Fruit fly (Drosophila melanogaster) whole organism, embryonic: Measurements from ENCODE around the gene CG17593.

ENCODE experiments used
- CG11695 ChIP-seq: fragments of 200-800 bp; sonication (Bioruptor generic); IDR thresholded peaks from 3 replicates; pipeline ENCODE4 v1.3.6; 2022; ENCODE audit warnings: missing biosample characterization, missing genetic modification characterization
- CG11696 ChIP-seq: fragments of 200-800 bp; sonication (Bioruptor generic); IDR thresholded peaks from 2 replicates; pipeline ENCODE4 v1.3.6; 2022; ENCODE audit warnings: missing biosample characterization, missing genetic modification characterization
- CG12299 ChIP-seq: fragments of 200-800 bp; sonication (Bioruptor generic); optimal IDR thresholded peaks from 2 replicates; lab custom pipeline; 2018; ENCODE audit warnings: missing biosample characterization, mild to moderate bottlenecking, missing genetic modification characterization
- CG14710 ChIP-seq: fragments of 200-800 bp; sonication (Bioruptor generic); optimal IDR thresholded peaks from 3 replicates; lab custom pipeline; 2019; ENCODE audit warnings: missing biosample characterization, mild to moderate bottlenecking, missing genetic modification characterization, moderate library complexity
- CG15011 ChIP-seq: fragments of 200-800 bp; sonication (Bioruptor generic); optimal IDR thresholded peaks from 3 replicates; lab custom pipeline; 2018; ENCODE audit warnings: missing biosample characterization, mild to moderate bottlenecking, missing genetic modification characterization
- CG16779 ChIP-seq: fragments of 200-800 bp; sonication (Bioruptor generic); IDR thresholded peaks from 2 replicates; pipeline ENCODE4 v1.3.6; 2022; ENCODE audit warnings: missing biosample characterization, missing genetic modification characterization
- CG17829 ChIP-seq: fragments of 200-800 bp; optimal IDR thresholded peaks from 2 replicates; lab custom pipeline; 2019; ENCODE audit warnings: missing biosample characterization, mild to moderate bottlenecking, missing genetic modification characterization, moderate library complexity
- CG2889 ChIP-seq: fragments of 200-800 bp; sonication (Bioruptor generic); IDR thresholded peaks from 3 replicates; pipeline ENCODE4 v1.3.6; 2022; ENCODE audit warnings: missing biosample characterization, missing genetic modification characterization
- CG34224 ChIP-seq: fragments of 200-800 bp; sonication (Bioruptor generic); IDR thresholded peaks from 3 replicates; pipeline ENCODE4 v1.3.6; 2022; ENCODE audit warnings: missing biosample characterization, missing genetic modification characterization; ENCODE audit not compliant: partially characterized antibody
- CG4360 ChIP-seq: fragments of 200-800 bp; sonication (Bioruptor generic); IDR thresholded peaks from 2 replicates; pipeline ENCODE4 v1.3.6; 2022; ENCODE audit warnings: missing biosample characterization, missing genetic modification characterization
- CG6272 ChIP-seq: fragments of 200-800 bp; sonication (Bioruptor generic); IDR thresholded peaks from 2 replicates; pipeline ENCODE4 v1.3.6; 2022; ENCODE audit warnings: missing biosample characterization, missing genetic modification characterization
- CG7372 ChIP-seq: fragments of 200-800 bp; sonication (Bioruptor generic); IDR thresholded peaks from 2 replicates; pipeline ENCODE4 v1.3.6; 2022; ENCODE audit warnings: missing biosample characterization, missing genetic modification characterization
- CG8924 ChIP-seq: fragments of 200-800 bp; optimal IDR thresholded peaks from 3 replicates; lab custom pipeline; 2019; ENCODE audit warnings: missing biosample characterization, mild to moderate bottlenecking, missing genetic modification characterization, moderate library complexity
- CG9727 ChIP-seq: fragments of 200-800 bp; sonication (Bioruptor generic); optimal IDR thresholded peaks from 3 replicates; lab custom pipeline; 2017; ENCODE audit warnings: missing biosample characterization, mild to moderate bottlenecking, missing genetic modification characterization
- CG9797 ChIP-seq: fragments of 200-800 bp; sonication (Bioruptor generic); optimal IDR thresholded peaks from 3 replicates; lab custom pipeline; 2018; ENCODE audit warnings: missing biosample characterization, mild to moderate bottlenecking, missing genetic modification characterization
- CG9876 ChIP-seq: fragments of 200-800 bp; sonication (Bioruptor generic); optimal IDR thresholded peaks from 2 replicates; lab custom pipeline; 2016; ENCODE audit warnings: missing biosample characterization, missing genetic modification characterization
- CTCF ChIP-seq: fragments of 200-800 bp; sonication (Bioruptor generic); optimal IDR thresholded peaks from 2 replicates; lab custom pipeline; 2017; ENCODE audit warnings: missing biosample characterization, mild to moderate bottlenecking, missing genetic modification characterization, moderate library complexity
- CoRest ChIP-seq: fragments of 200-800 bp; sonication (Bioruptor generic); optimal IDR thresholded peaks from 3 replicates; lab custom pipeline; 2018; ENCODE audit warnings: missing biosample characterization, mild to moderate bottlenecking, missing genetic modification characterization, moderate library complexity
- Dp ChIP-seq: fragments of 200-800 bp; sonication (Bioruptor generic); optimal IDR thresholded peaks from 2 replicates; lab custom pipeline; 2018; ENCODE audit warnings: missing biosample characterization, mild to moderate bottlenecking, missing genetic modification characterization, moderate library complexity
- Dref ChIP-seq: fragments of 200-800 bp; sonication (Bioruptor generic); IDR thresholded peaks from 2 replicates; pipeline ENCODE4 v1.3.6; 2022; ENCODE audit warnings: missing biosample characterization, missing genetic modification characterization
- Drgx ChIP-seq: fragments of 200-800 bp; sonication (Bioruptor generic); IDR thresholded peaks from 2 replicates; pipeline ENCODE4 v1.3.6; 2022; ENCODE audit warnings: missing biosample characterization, missing genetic modification characterization
- Gsc ChIP-seq: fragments of 200-800 bp; sonication (Bioruptor generic); IDR thresholded peaks from 2 replicates; pipeline ENCODE4 v1.3.6; 2022; ENCODE audit warnings: missing biosample characterization, missing genetic modification characterization
- H2.0 ChIP-seq: fragments of 200-800 bp; sonication (Bioruptor generic); IDR thresholded peaks from 2 replicates; pipeline ENCODE4 v1.3.6; 2022; ENCODE audit warnings: missing biosample characterization, missing genetic modification characterization
- MTF-1 ChIP-seq: fragments of 200-800 bp; sonication (Bioruptor generic); optimal IDR thresholded peaks from 2 replicates; lab custom pipeline; 2018; ENCODE audit warnings: missing biosample characterization, mild to moderate bottlenecking, missing genetic modification characterization, borderline replicate concordance
- Med ChIP-seq: fragments of 200-800 bp; sonication (Bioruptor generic); peaks from one replicate; lab custom pipeline; 2016; ENCODE audit warnings: missing biosample characterization, missing genetic modification characterization, mild to moderate bottlenecking, inconsistent platforms, moderate library complexity
- Nf-YA ChIP-seq: fragments of 200-800 bp; sonication (Bioruptor generic); IDR thresholded peaks from 2 replicates; pipeline ENCODE4 v1.3.6; 2022; ENCODE audit warnings: missing biosample characterization, missing genetic modification characterization
- Pdp1 ChIP-seq, 2 experiments: fragments of 200-800 bp; sonication (Bioruptor generic); optimal IDR thresholded peaks; 3 replicates each; lab custom pipeline; 2016; ENCODE audit warnings: missing biosample characterization in 2 of 2, missing genetic modification characterization in 2 of 2, mild to moderate bottlenecking in 1 of 2, moderate library complexity in 1 of 2
- Rfx ChIP-seq: fragments of 200-800 bp; sonication (Bioruptor generic); IDR thresholded peaks from 2 replicates; pipeline ENCODE4 v1.3.6; 2022; ENCODE audit warnings: missing biosample characterization, missing genetic modification characterization
- Scr ChIP-seq: fragments of 200-800 bp; sonication (Bioruptor generic); IDR thresholded peaks from 2 replicates; pipeline ENCODE4 v1.3.6; 2022; ENCODE audit warnings: missing biosample characterization, missing genetic modification characterization; ENCODE audit not compliant: partially characterized antibody
- Stat92E ChIP-seq, 3 experiments: fragments of >200 bp in 2 of 3; fragments of 200-800 bp in 1 of 3; sonication (Bioruptor generic) in 1 of 3; optimal IDR thresholded peaks; 2 replicates each; lab custom pipeline; 2017 to 2019; ENCODE audit warnings: missing biosample characterization in 3 of 3, missing genetic modification characterization in 3 of 3, mild to moderate bottlenecking in 1 of 3, moderate library complexity in 1 of 3
- YL-1 ChIP-seq: fragments of 200-800 bp; sonication (Bioruptor generic); optimal IDR thresholded peaks from 3 replicates; lab custom pipeline; 2017; ENCODE audit warnings: missing biosample characterization, mild to moderate bottlenecking, missing genetic modification characterization
- bigmax ChIP-seq: fragments of 200-800 bp; sonication (Bioruptor generic); optimal IDR thresholded peaks from 2 replicates; lab custom pipeline; 2018; ENCODE audit warnings: missing biosample characterization, mild to moderate bottlenecking, missing genetic modification characterization
- chm ChIP-seq: fragments of 200-800 bp; sonication (Bioruptor generic); IDR thresholded peaks from 2 replicates; pipeline ENCODE4 v1.3.6; 2022; ENCODE audit warnings: missing biosample characterization, missing genetic modification characterization
- corto ChIP-seq: fragments of 200-800 bp; sonication (Bioruptor generic); optimal IDR thresholded peaks from 2 replicates; lab custom pipeline; 2016; ENCODE audit warnings: missing biosample characterization, mild to moderate bottlenecking, missing genetic modification characterization, moderate library complexity
- dmrt11E ChIP-seq: fragments of 200-800 bp; sonication (Bioruptor generic); optimal IDR thresholded peaks from 3 replicates; lab custom pipeline; 2018; ENCODE audit warnings: missing biosample characterization, mild to moderate bottlenecking, missing genetic modification characterization, moderate library complexity
- gem ChIP-seq: fragments of 200-800 bp; sonication (Bioruptor generic); optimal IDR thresholded peaks from 2 replicates; lab custom pipeline; 2019; ENCODE audit warnings: missing biosample characterization, mild to moderate bottlenecking, missing genetic modification characterization, moderate library complexity
- mld ChIP-seq: fragments of 200-800 bp; sonication (Bioruptor generic); IDR thresholded peaks from 3 replicates; pipeline ENCODE4 v1.3.6; 2022; ENCODE audit warnings: missing biosample characterization, missing genetic modification characterization; ENCODE audit not compliant: partially characterized antibody
- peb ChIP-seq: fragments of 200-800 bp; sonication (Bioruptor generic); IDR thresholded peaks from 2 replicates; pipeline ENCODE4 v1.3.6; 2022; ENCODE audit warnings: missing biosample characterization, missing genetic modification characterization
- pho ChIP-seq: fragments of 200-800 bp; sonication (Bioruptor generic); optimal IDR thresholded peaks from 2 replicates; lab custom pipeline; 2016; ENCODE audit warnings: missing biosample characterization, missing genetic modification characterization
- pnt ChIP-seq: fragments of 200-800 bp; sonication (Bioruptor generic); optimal IDR thresholded peaks from 3 replicates; lab custom pipeline; 2016; ENCODE audit warnings: missing biosample characterization, missing genetic modification characterization
- sens ChIP-seq: fragments of 200-800 bp; sonication (Bioruptor generic); peaks from one replicate; lab custom pipeline; 2016; ENCODE audit warnings: missing biosample characterization, missing genetic modification characterization
- slbo ChIP-seq: fragments of 200-800 bp; sonication (Bioruptor generic); IDR thresholded peaks from 2 replicates; pipeline ENCODE4 v1.3.6; 2022; ENCODE audit warnings: missing biosample characterization, missing genetic modification characterization
- stwl ChIP-seq: fragments of 200-800 bp; sonication (Bioruptor generic); optimal IDR thresholded peaks from 3 replicates; lab custom pipeline; 2018; ENCODE audit warnings: missing biosample characterization, mild to moderate bottlenecking, missing genetic modification characterization, moderate library complexity
- trem ChIP-seq: fragments of 200-800 bp; optimal IDR thresholded peaks from 3 replicates; lab custom pipeline; 2019; ENCODE audit warnings: missing biosample characterization, mild to moderate bottlenecking, missing genetic modification characterization, moderate library complexity
- zen ChIP-seq: fragments of 200-800 bp; sonication (Bioruptor generic); optimal IDR thresholded peaks from 3 replicates; lab custom pipeline; 2018; ENCODE audit warnings: missing biosample characterization, mild to moderate bottlenecking, missing genetic modification characterization, moderate library complexity
- zf30C ChIP-seq: fragments of 200-800 bp; sonication (Bioruptor generic); optimal IDR thresholded peaks from 3 replicates; lab custom pipeline; 2018; ENCODE audit warnings: missing biosample characterization, mild to moderate bottlenecking, missing genetic modification characterization

Gene CG17593

DNA sequence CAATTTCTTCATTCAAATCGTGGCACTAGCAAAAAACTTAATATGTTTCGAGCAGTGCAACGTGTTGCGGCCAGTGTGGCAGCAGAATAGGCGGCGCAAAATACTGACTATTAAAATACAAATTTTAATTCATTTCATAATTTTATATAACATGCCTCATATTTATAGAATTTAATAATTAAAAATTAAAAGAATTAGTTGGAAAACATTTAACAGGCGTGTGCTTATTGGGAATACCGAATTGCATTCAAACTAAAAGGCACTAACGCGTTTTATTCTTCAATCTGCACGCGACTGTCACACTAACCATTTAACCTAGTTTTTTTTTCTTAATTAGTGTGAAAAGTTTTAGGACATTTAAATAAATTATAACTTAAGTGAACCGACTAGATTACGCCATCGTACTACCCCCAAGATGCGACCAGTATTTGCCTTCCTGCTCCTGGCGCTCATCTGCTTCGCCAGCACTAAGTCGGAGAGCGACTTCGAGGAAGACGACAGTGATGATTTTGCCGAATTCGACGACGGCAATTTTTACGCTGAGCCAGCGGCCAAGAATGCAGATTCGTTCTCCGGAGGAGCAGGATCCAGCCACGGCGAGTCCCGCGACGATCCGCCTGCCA lies at the start of gene CG17593, which contains the start of gene LeuRS (continued):
- TF ChIP-seq bigmax (GFP tag; lab: Kevin White, UChicago) (peak; percentile 80), Pdp1 (GFP tag; optimal IDR thresholded peaks at IDR 0.05; lab: Kevin White, UChicago) (no peak), CoRest (tag; lab: Kevin White, UChicago) (no peak), Scr (GFP tag; lab: Robert Waterston, UW) (0 out of 2 replicates have a peak, but pooled peaks have one; percentile 24), corto (GFP tag; lab: Kevin White, UChicago) (no peak), Stat92E (GFP tag; optimal IDR thresholded peaks at IDR 0.05; lab: Kevin White, UChicago) (no peak), YL-1 (GFP tag; lab: Kevin White, UChicago) (peak; percentile 81), CG16779 (GFP tag; lab: Robert Waterston, UW) (no peak), CG15011 (GFP tag; lab: Kevin White, UChicago) (no peak), stwl (tag; lab: Kevin White, UChicago) (peak; percentile 72), CG12299 (tag; lab: Kevin White, UChicago) (no peak), mld (GFP tag; lab: Robert Waterston, UW) (no peak), peb (no peak), CG17829 (tag; lab: Kevin White, UChicago) (peak; percentile 51), CG9797 (peak; percentile 90), CG6272 (GFP tag; lab: Robert Waterston, UW) (no peak), chm (GFP tag; lab: Robert Waterston, UW) (no peak), CG9876 (GFP tag; lab: Kevin White, UChicago) (no peak), CG7372 (GFP tag; lab: Robert Waterston, UW) (no peak), pnt (GFP tag; lab: Kevin White, UChicago) (no peak), CG9727 (GFP tag; lab: Kevin White, UChicago) (no peak), MTF-1 (no peak), H2.0 (GFP tag; lab: Robert Waterston, UW) (no peak)

DNA sequence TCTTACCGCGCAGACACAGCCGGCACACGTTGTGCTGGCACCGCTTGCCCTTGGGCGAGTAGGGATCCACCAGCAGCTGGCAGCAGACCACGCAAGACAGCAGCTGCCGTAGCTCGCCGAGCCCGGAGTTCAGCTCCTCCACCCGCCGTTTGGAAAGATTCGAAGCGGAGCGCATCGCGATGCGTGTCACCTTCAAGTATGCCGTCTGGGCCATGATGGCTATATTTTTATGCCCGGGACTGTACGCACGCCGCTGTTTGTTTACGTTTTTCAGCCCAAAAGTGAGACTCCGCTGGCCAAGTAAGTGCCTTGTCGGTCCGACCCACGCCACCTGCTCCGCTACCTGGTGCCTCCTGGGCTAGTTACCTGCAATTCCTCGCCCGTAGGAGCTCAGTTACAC lies 49.2 kb upstream of the CG17593 start:
- TF ChIP-seq slbo (GFP tag; lab: Robert Waterston, UW) = 0 out of 2 replicates have a peak, but pooled peaks have one; percentile 18
- peak; percentile 45; the same call in 2 of the 3 replicates for TF ChIP-seq CG11695 (GFP tag; lab: Robert Waterston, UW)
- 0 out of 2 replicates have a peak, but pooled peaks have one; percentile 16 for TF ChIP-seq Drgx (GFP tag; lab: Robert Waterston, UW)
- TF ChIP-seq gem = no peak
- 0 out of 2 replicates have a peak, but pooled peaks have one; percentile 20 for TF ChIP-seq Rfx (GFP tag; lab: Robert Waterston, UW)
- no peak for TF ChIP-seq zf30C (GFP tag; lab: Kevin White, UChicago)
- 0 out of 2 replicates have a peak, but pooled peaks have one; percentile 11 for TF ChIP-seq Nf-YA (GFP tag; lab: Robert Waterston, UW)
- peak; percentile 24 for TF ChIP-seq sens
- TF ChIP-seq CG11696 (GFP tag; lab: Robert Waterston, UW) = peak; percentile 76
- TF ChIP-seq Med (GFP tag; lab: Kevin White, UChicago) = peak; percentile 51
- TF ChIP-seq Gsc = no peak

DNA sequence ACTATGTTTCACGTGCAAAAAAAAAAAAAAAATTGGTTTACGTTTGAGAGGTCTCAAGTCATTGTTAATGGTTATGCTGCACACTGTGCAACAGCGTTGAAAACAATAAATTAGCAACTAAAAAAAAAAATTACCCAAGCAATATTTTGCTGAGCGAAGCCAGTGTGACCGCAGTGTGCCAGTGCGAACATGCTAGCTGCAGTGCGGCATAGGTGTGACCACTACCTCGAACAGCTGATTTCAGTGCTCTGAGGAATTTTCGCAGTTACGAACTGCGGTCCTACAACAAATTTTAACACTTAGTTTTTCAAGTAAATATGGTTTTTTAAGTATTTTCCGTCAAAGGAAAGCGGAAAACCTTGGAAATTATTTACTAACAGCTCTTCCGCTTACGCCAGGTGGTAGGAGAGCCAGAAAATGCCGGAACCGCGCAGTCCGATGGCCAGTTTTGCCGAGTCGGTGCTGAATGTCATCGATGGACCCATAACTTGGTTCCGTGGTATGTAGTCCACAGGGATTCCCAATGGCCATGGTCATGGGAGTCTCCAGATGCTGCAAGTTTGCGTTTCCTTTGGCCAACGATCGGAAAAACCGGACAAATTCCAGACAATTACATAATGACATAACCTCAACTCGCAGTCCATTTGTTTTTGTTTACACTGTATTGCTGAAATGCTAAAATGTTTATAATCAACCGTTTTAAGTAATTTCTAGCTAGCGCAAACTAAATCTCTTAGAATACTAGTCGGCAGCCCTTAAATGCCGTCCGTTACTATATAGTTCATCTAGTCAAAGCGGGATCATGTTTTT lies 48.5 kb upstream of the CG17593 start, which contains the start of the genes msl-2 and ND-PDSW:
Gene msl-2 (minus strand): TSS at position 195 of the 810 bp plus-strand sequence.
Gene ND-PDSW (plus strand): TSS at position 240 of the 810 bp plus-strand sequence.
- peak; percentile 6 for TF ChIP-seq pho (GFP tag; lab: Kevin White, UChicago)
- TF ChIP-seq CG8924 (tag; lab: Kevin White, UChicago) = peak; percentile 35
- TF ChIP-seq Pdp1 (GFP tag; optimal IDR thresholded peaks at IDR 0.05; lab: Kevin White, UChicago) = peak in 1 of 2 experiments; percentile 96
- TF ChIP-seq Drgx (GFP tag; lab: Robert Waterston, UW) = 0 out of 2 replicates have a peak, but pooled peaks have one; percentile 22
- TF ChIP-seq trem (tag; lab: Kevin White, UChicago) = peak; percentile 23
- TF ChIP-seq CG4360 = no peak
- TF ChIP-seq Dref (GFP tag; lab: Robert Waterston, UW) = peak; percentile 33; the same call in 1 of the 2 replicates
- peak; percentile 14 for TF ChIP-seq CTCF (GFP tag; lab: Kevin White, UChicago)
- 0 out of 3 replicates have a peak, but pooled peaks have one; percentile 10 for TF ChIP-seq CG34224
- peak; percentile 20 for TF ChIP-seq Dp (GFP tag; lab: Kevin White, UChicago)
- TF ChIP-seq CG2889 (GFP tag; lab: Robert Waterston, UW) = no peak
- no peak for TF ChIP-seq dmrt11E (tag; lab: Kevin White, UChicago)
- peak; percentile 82 for TF ChIP-seq CG14710
- TF ChIP-seq sens = peak; percentile 43
- peak; percentile 41 for TF ChIP-seq zen
